Fruit fly (Drosophila melanogaster) whole organism, embryonic: Measurements from ENCODE around the gene NimC2.

Source experiments
- CG12104 ChIP-seq: fragments of 200-800 bp; sonication (Bioruptor generic); optimal IDR thresholded peaks from 3 replicates; lab custom pipeline; 2016; ENCODE audit warnings: missing biosample characterization, missing genetic modification characterization
- CG13624 ChIP-seq: fragments of 200-800 bp; sonication (Bioruptor generic); optimal IDR thresholded peaks from 2 replicates; lab custom pipeline; 2016; ENCODE audit warnings: missing biosample characterization, missing genetic modification characterization
- CG13775 ChIP-seq: fragments of 200-800 bp; sonication (Bioruptor generic); optimal IDR thresholded peaks from 3 replicates; lab custom pipeline; 2017; ENCODE audit warnings: missing biosample characterization, mild to moderate bottlenecking, missing genetic modification characterization
- CG14860 ChIP-seq: fragments of 200-800 bp; sonication (Bioruptor generic); IDR thresholded peaks from 3 replicates; pipeline ENCODE4 v1.3.6; 2022; ENCODE audit warnings: missing biosample characterization, missing genetic modification characterization; ENCODE audit not compliant: partially characterized antibody
- CG1647 ChIP-seq: fragments of 200-800 bp; sonication (Bioruptor generic); optimal IDR thresholded peaks from 3 replicates; lab custom pipeline; 2016; ENCODE audit warnings: missing biosample characterization, missing genetic modification characterization
- CG16779 ChIP-seq: fragments of 200-800 bp; sonication (Bioruptor generic); IDR thresholded peaks from 2 replicates; pipeline ENCODE4 v1.3.6; 2022; ENCODE audit warnings: missing biosample characterization, missing genetic modification characterization
- CG16815 ChIP-seq: fragments of 200-800 bp; sonication (Bioruptor generic); optimal IDR thresholded peaks from 3 replicates; lab custom pipeline; 2017; ENCODE audit warnings: missing biosample characterization, mild to moderate bottlenecking, missing genetic modification characterization
- CG17328 ChIP-seq: fragments of 200-800 bp; sonication (Bioruptor generic); IDR thresholded peaks from 2 replicates; pipeline ENCODE4 v1.3.6; 2022; ENCODE audit warnings: missing biosample characterization, missing genetic modification characterization
- CG17568 ChIP-seq: fragments of 200-800 bp; sonication (Bioruptor generic); optimal IDR thresholded peaks from 2 replicates; lab custom pipeline; 2018; ENCODE audit warnings: missing biosample characterization, mild to moderate bottlenecking, missing genetic modification characterization, moderate library complexity
- CG1792 ChIP-seq: fragments of 200-800 bp; sonication (Bioruptor generic); optimal IDR thresholded peaks from 2 replicates; lab custom pipeline; 2016; ENCODE audit warnings: missing biosample characterization, missing genetic modification characterization
- CG18764 ChIP-seq: fragments of 200-800 bp; sonication (Bioruptor generic); optimal IDR thresholded peaks from 3 replicates; lab custom pipeline; 2016; ENCODE audit warnings: missing biosample characterization, missing genetic modification characterization
- CG2889 ChIP-seq: fragments of 200-800 bp; sonication (Bioruptor generic); IDR thresholded peaks from 3 replicates; pipeline ENCODE4 v1.3.6; 2022; ENCODE audit warnings: missing biosample characterization, missing genetic modification characterization
- CG3163 ChIP-seq: fragments of 200-800 bp; sonication (Bioruptor generic); optimal IDR thresholded peaks from 3 replicates; lab custom pipeline; 2016; ENCODE audit warnings: missing biosample characterization, missing genetic modification characterization
- CG32772 ChIP-seq: fragments of 200-800 bp; sonication (Bioruptor generic); IDR thresholded peaks from 2 replicates; pipeline ENCODE4 v1.3.6; 2022; ENCODE audit warnings: missing biosample characterization, missing genetic modification characterization
- CG3407 ChIP-seq: fragments of 200-800 bp; sonication (Bioruptor generic); optimal IDR thresholded peaks from 2 replicates; lab custom pipeline; 2018; ENCODE audit warnings: missing biosample characterization, mild to moderate bottlenecking, missing genetic modification characterization
- CG5953 ChIP-seq: fragments of 200-800 bp; sonication (Bioruptor generic); IDR thresholded peaks from 2 replicates; pipeline ENCODE4 v1.3.6; 2022; ENCODE audit warnings: missing biosample characterization, missing genetic modification characterization
- CG6854 ChIP-seq: fragments of 200-800 bp; sonication (Bioruptor generic); optimal IDR thresholded peaks from 3 replicates; lab custom pipeline; 2017; ENCODE audit warnings: missing biosample characterization, mild to moderate bottlenecking, missing genetic modification characterization
- CG9727 ChIP-seq: fragments of 200-800 bp; sonication (Bioruptor generic); optimal IDR thresholded peaks from 3 replicates; lab custom pipeline; 2017; ENCODE audit warnings: missing biosample characterization, mild to moderate bottlenecking, missing genetic modification characterization
- CkIIα-i1 ChIP-seq: fragments of 200-800 bp; sonication (Bioruptor generic); IDR thresholded peaks from 2 replicates; pipeline ENCODE4 v1.3.6; 2022; ENCODE audit warnings: missing biosample characterization, missing genetic modification characterization
- Doc2 ChIP-seq: fragments of 200-800 bp; sonication (Bioruptor generic); IDR thresholded peaks from 2 replicates; pipeline ENCODE4 v1.3.6; 2022; ENCODE audit warnings: missing biosample characterization, missing genetic modification characterization
- HmgZ ChIP-seq: fragments of 200-800 bp; sonication (Bioruptor generic); optimal IDR thresholded peaks from 2 replicates; lab custom pipeline; 2018; ENCODE audit warnings: missing biosample characterization, mild to moderate bottlenecking, missing genetic modification characterization
- Hr3 ChIP-seq: fragments of 200-800 bp; sonication (Bioruptor generic); optimal IDR thresholded peaks from 3 replicates; lab custom pipeline; 2016; ENCODE audit warnings: missing biosample characterization, missing genetic modification characterization
- Kr ChIP-seq: fragments of 200-800 bp; sonication (Bioruptor generic); optimal IDR thresholded peaks from 2 replicates; lab custom pipeline; 2017; ENCODE audit warnings: missing biosample characterization, mild to moderate bottlenecking, missing genetic modification characterization
- MESR4 ChIP-seq: fragments of 200-800 bp; sonication (Bioruptor generic); optimal IDR thresholded peaks from 2 replicates; lab custom pipeline; 2018; ENCODE audit warnings: missing biosample characterization, mild to moderate bottlenecking, missing genetic modification characterization, moderate library complexity
- MTF-1 ChIP-seq: fragments of 200-800 bp; sonication (Bioruptor generic); optimal IDR thresholded peaks from 2 replicates; lab custom pipeline; 2018; ENCODE audit warnings: missing biosample characterization, mild to moderate bottlenecking, missing genetic modification characterization, borderline replicate concordance
- Meics ChIP-seq: fragments of 200-800 bp; sonication (Bioruptor generic); optimal IDR thresholded peaks from 2 replicates; lab custom pipeline; 2017; ENCODE audit warnings: missing biosample characterization, mild to moderate bottlenecking, missing genetic modification characterization
- Mes4 ChIP-seq: fragments of 200-800 bp; sonication (Bioruptor generic); optimal IDR thresholded peaks from 2 replicates; lab custom pipeline; 2016; ENCODE audit warnings: missing biosample characterization, missing genetic modification characterization
- Neu2 ChIP-seq: fragments of 200-800 bp; sonication (Bioruptor generic); optimal IDR thresholded peaks from 3 replicates; lab custom pipeline; 2016; ENCODE audit warnings: missing biosample characterization, missing genetic modification characterization, borderline replicate concordance
- Oaz ChIP-seq: fragments of 200-800 bp; sonication (Bioruptor generic); IDR thresholded peaks from 2 replicates; pipeline ENCODE4 v1.3.6; 2022; ENCODE audit warnings: missing biosample characterization, missing genetic modification characterization
- Stat92E ChIP-seq, 3 experiments: fragments of >200 bp in 2 of 3; fragments of 200-800 bp in 1 of 3; sonication (Bioruptor generic) in 1 of 3; optimal IDR thresholded peaks; 2 replicates each; lab custom pipeline; 2017 to 2019; ENCODE audit warnings: missing biosample characterization in 3 of 3, missing genetic modification characterization in 3 of 3, mild to moderate bottlenecking in 1 of 3, moderate library complexity in 1 of 3
- TFAM ChIP-seq: fragments of 200-800 bp; sonication (Bioruptor generic); optimal IDR thresholded peaks from 2 replicates; lab custom pipeline; 2017; ENCODE audit warnings: missing biosample characterization, missing genetic modification characterization, inconsistent platforms
- Trl ChIP-seq, 3 experiments: fragments of >200 bp in 2 of 3; fragments of 200-800 bp in 1 of 3; sonication (Bioruptor generic) in 1 of 3; optimal IDR thresholded peaks; 2 replicates in 1 of 3; 3 replicates in 2 of 3; lab custom pipeline; 2016 to 2017; ENCODE audit warnings: missing biosample characterization in 1 of 3, missing genetic modification characterization in 1 of 3
- Vsx1 ChIP-seq: fragments of 200-800 bp; sonication (Bioruptor generic); optimal IDR thresholded peaks from 2 replicates; lab custom pipeline; 2017; ENCODE audit warnings: missing biosample characterization, mild to moderate bottlenecking, missing genetic modification characterization, missing genetic modification reagents
- ab ChIP-seq: fragments of 200-800 bp; sonication (Bioruptor generic); optimal IDR thresholded peaks from 2 replicates; lab custom pipeline; 2016; ENCODE audit warnings: missing biosample characterization, missing genetic modification characterization
- cato ChIP-seq: fragments of 200-800 bp; sonication (Bioruptor generic); optimal IDR thresholded peaks from 2 replicates; lab custom pipeline; 2016; ENCODE audit warnings: missing biosample characterization, missing genetic modification characterization, borderline replicate concordance
- disco-r ChIP-seq: fragments of 200-800 bp; sonication (Bioruptor generic); optimal IDR thresholded peaks from 2 replicates; lab custom pipeline; 2016; ENCODE audit warnings: missing biosample characterization, missing genetic modification characterization
- dmrt11E ChIP-seq: fragments of 200-800 bp; sonication (Bioruptor generic); optimal IDR thresholded peaks from 3 replicates; lab custom pipeline; 2018; ENCODE audit warnings: missing biosample characterization, mild to moderate bottlenecking, missing genetic modification characterization, moderate library complexity
- en ChIP-seq: fragments of 200-800 bp; sonication (Bioruptor generic); optimal IDR thresholded peaks from 2 replicates; lab custom pipeline; 2016; ENCODE audit warnings: missing biosample characterization, missing genetic modification characterization
- gem ChIP-seq: fragments of 200-800 bp; sonication (Bioruptor generic); optimal IDR thresholded peaks from 2 replicates; lab custom pipeline; 2019; ENCODE audit warnings: missing biosample characterization, mild to moderate bottlenecking, missing genetic modification characterization, moderate library complexity
- kay ChIP-seq: fragments of 200-800 bp; sonication (Bioruptor generic); optimal IDR thresholded peaks from 2 replicates; lab custom pipeline; 2016; ENCODE audit warnings: missing biosample characterization, missing genetic modification characterization
- nerfin-2 ChIP-seq: fragments of 200-800 bp; sonication (Bioruptor generic); IDR thresholded peaks from 2 replicates; pipeline ENCODE4 v1.3.6; 2022; ENCODE audit warnings: missing biosample characterization, missing genetic modification characterization; ENCODE audit not compliant: partially characterized antibody
- oc ChIP-seq: fragments of 200-800 bp; sonication (Bioruptor generic); optimal IDR thresholded peaks from 2 replicates; lab custom pipeline; 2018; ENCODE audit warnings: missing biosample characterization, mild to moderate bottlenecking, missing genetic modification characterization, moderate library complexity
- rib ChIP-seq: fragments of 200-800 bp; sonication (Bioruptor generic); IDR thresholded peaks from 2 replicates; pipeline ENCODE4 v1.3.6; 2022; ENCODE audit warnings: missing biosample characterization, missing genetic modification characterization
- sna ChIP-seq: fragments of 200-800 bp; sonication (Bioruptor generic); IDR thresholded peaks from 2 replicates; pipeline ENCODE4 v1.3.6; 2022; ENCODE audit warnings: missing biosample characterization, missing genetic modification characterization; ENCODE audit not compliant: partially characterized antibody
- stwl ChIP-seq: fragments of 200-800 bp; sonication (Bioruptor generic); optimal IDR thresholded peaks from 3 replicates; lab custom pipeline; 2018; ENCODE audit warnings: missing biosample characterization, mild to moderate bottlenecking, missing genetic modification characterization, moderate library complexity
- tna ChIP-seq: fragments of 200-800 bp; sonication (Bioruptor generic); IDR thresholded peaks from 2 replicates; pipeline ENCODE4 v1.3.6; 2022; ENCODE audit warnings: missing biosample characterization, missing genetic modification characterization; ENCODE audit not compliant: partially characterized antibody
- toy ChIP-seq: fragments of 200-800 bp; sonication (Bioruptor generic); IDR thresholded peaks from 2 replicates; pipeline ENCODE4 v1.3.6; 2022; ENCODE audit warnings: missing biosample characterization, missing genetic modification characterization
- vvl ChIP-seq: fragments of 200-800 bp; sonication (Bioruptor generic); IDR thresholded peaks from 2 replicates; pipeline ENCODE4 v1.3.6; 2022; ENCODE audit warnings: missing biosample characterization, missing genetic modification characterization

Gene NimC2

DNA sequence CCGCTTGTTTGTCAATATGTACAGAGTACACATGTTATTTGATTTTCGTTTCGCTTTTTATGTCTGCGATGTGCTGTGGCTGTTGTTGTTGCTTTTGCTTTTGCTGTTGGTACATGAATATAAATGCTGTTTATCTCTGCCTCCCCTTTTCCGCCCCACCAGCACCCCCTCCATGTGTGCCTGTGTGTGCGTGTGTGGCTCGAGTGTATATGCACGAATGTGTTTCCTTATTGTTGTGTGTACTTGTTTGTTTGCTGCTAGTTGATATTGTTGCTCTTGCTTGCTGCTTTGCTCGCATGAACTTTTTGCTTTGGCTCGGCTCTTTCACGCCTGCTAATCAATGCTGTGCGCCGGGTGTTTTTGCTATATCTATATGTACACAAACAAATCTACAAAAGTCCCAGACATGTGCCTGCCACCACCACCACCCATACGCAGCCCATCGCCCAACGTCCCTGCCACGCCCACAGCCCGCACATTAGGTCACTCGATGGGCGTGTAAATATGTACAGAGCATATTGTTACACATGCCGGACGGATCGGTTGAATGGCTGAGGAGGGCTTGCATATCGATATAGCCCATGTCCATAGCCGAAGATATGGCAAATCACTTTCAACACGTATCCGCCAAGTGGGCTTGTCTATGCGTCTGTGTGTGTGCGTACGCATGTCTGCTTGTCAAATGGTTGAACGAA, 44.3 kb downstream of the NimC2 start (continued):
- TF ChIP-seq CG18764: peak; percentile 100
- TF ChIP-seq Kr (GFP tag; lab: Kevin White, UChicago): peak; percentile 100
- TF ChIP-seq CkIIα-i1 (GFP tag; lab: Robert Waterston, UW): peak; percentile 98
- TF ChIP-seq CG2889 (GFP tag; lab: Robert Waterston, UW): peak; percentile 95
- TF ChIP-seq CG16779 (GFP tag; lab: Robert Waterston, UW): peak; percentile 97
- TF ChIP-seq tna: 0 out of 2 replicates have a peak, but pooled peaks have one; percentile 35
- TF ChIP-seq disco-r (GFP tag; lab: Kevin White, UChicago): peak; percentile 99
- peak; percentile 100 for TF ChIP-seq CG1792
- TF ChIP-seq MTF-1 (GFP tag; lab: Kevin White, UChicago): peak; percentile 100
- TF ChIP-seq CG9727 (GFP tag; lab: Kevin White, UChicago): peak; percentile 100
- TF ChIP-seq, all 482 proteins: peak for 446

DNA sequence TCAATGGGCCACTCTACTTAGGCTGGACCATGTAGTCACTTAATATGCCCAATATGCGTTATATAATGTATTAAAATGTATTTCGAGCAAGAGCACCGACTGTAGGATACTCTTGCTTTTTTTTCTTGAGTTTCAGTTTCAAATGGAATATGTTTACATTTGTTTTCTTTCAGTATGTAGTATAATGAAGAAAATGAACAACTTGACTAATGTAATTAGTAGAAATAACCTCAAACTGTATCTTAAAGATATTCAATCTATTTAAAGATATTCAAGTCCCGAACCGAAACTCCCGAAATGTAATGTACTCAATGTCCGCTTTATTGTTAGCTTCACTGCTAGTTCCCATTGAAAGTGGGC, 44.8 kb downstream of the NimC2 start:
- TF ChIP-seq Doc2 (GFP tag; lab: Robert Waterston, UW) (no peak), oc (tag; lab: Kevin White, UChicago) (no peak), CG17328 (peak; percentile 22; the same call in 1 of the 2 replicates), CG16779 (GFP tag; lab: Robert Waterston, UW) (no peak), CG3407 (GFP tag; lab: Kevin White, UChicago) (no peak), CG17568 (GFP tag; lab: Kevin White, UChicago) (no peak), Oaz (no peak), sna (GFP tag; lab: Robert Waterston, UW) (no peak), ab (GFP tag; lab: Kevin White, UChicago) (no peak), MESR4 (GFP tag; lab: Kevin White, UChicago) (no peak), en (GFP tag; lab: Kevin White, UChicago) (peak; percentile 23), dmrt11E (no peak), CG6854 (GFP tag; lab: Kevin White, UChicago) (no peak), CG16815 (GFP tag; lab: Kevin White, UChicago) (peak; percentile 6), Vsx1 (no peak), nerfin-2 (GFP tag; lab: Robert Waterston, UW) (no peak), CG32772 (GFP tag; lab: Robert Waterston, UW) (no peak), CG3163 (GFP tag; lab: Kevin White, UChicago) (no peak), Hr3 (GFP tag; lab: Kevin White, UChicago) (peak; percentile 59), CG1647 (GFP tag; lab: Kevin White, UChicago) (no peak), Mes4 (GFP tag; lab: Kevin White, UChicago) (no peak), toy (GFP tag; lab: Robert Waterston, UW) (no peak), vvl (GFP tag; lab: Robert Waterston, UW) (peak; percentile 34; the same call in 1 of the 2 replicates), CG13624 (GFP tag; lab: Kevin White, UChicago) (peak; percentile 22), Stat92E (GFP tag; optimal IDR thresholded peaks at IDR 0.05; lab: Kevin White, UChicago) (no peak), cato (GFP tag; lab: Kevin White, UChicago) (peak; percentile 22), Meics (GFP tag; lab: Kevin White, UChicago) (no peak), CG14860 (GFP tag; lab: Robert Waterston, UW) (no peak), CG12104 (no peak), gem (tag; lab: Kevin White, UChicago) (peak; percentile 79), stwl (tag; lab: Kevin White, UChicago) (no peak), kay (GFP tag; lab: Kevin White, UChicago) (peak; percentile 10), HmgZ (tag; lab: Kevin White, UChicago) (no peak), CG5953 (no peak), rib (GFP tag; lab: Robert Waterston, UW) (no peak), Trl (optimal IDR thresholded peaks at IDR 0.05; lab: Kevin White, UChicago) (no peak), Trl (GFP tag; optimal IDR thresholded peaks at IDR 0.05; lab: Kevin White, UChicago) (no peak), CG13775 (GFP tag; lab: Kevin White, UChicago) (no peak), Neu2 (GFP tag; lab: Kevin White, UChicago) (no peak), TFAM (GFP tag; lab: Kevin White, UChicago) (no peak)
